Worm (Caenorhabditis elegans): Measurements from ENCODE around the gene mfsd-11.

DNA sequence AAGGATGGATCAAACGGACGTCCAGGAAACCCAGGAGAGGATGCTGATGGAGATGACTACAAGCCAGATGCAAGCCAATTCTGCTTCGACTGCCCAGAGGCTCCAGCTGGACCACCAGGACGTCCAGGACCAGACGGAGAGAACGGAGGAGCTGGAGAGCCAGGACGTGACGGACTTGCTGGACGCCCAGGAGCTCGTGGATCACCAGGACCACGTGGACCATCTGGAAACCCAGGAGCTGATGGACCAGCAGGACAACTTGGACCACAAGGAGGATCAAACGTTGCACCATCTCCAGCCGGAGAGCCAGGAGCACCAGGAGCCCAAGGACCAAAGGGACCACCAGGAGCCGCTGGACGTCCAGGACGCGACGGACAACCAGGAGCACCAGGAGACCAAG is 48.4 kb downstream of the mfsd-11 start:
- TF ChIP-seq W03F9.2 (tag; optimal IDR thresholded peaks at IDR 0.05) (no peak), him-1 (tag; optimal IDR thresholded peaks at IDR 0.05) (no peak), dao-5 (tag; optimal IDR thresholded peaks at IDR 0.05) (no peak)

Data from whole organism, L4/young adult.